Worm (Caenorhabditis elegans): ENCODE measurements around the gene C03G6.6.

ce11 chrV:7381008-7381407 is 23.8 kb downstream of the C03G6.6 start, which contains the start of gene C03G6.17:
- TF ChIP-seq elt-3 (tag; optimal IDR thresholded peaks at IDR 0.05) (no peak), unc-62 (GFP tag; optimal IDR thresholded peaks at IDR 0.05) (no peak), skn-1 (tag; optimal IDR thresholded peaks at IDR 0.05) (no peak), F13H6.1 (tag; optimal IDR thresholded peaks at IDR 0.05) (no peak), nhr-12 (tag; optimal IDR thresholded peaks at IDR 0.05) (no peak), R02D3.7 (tag; optimal IDR thresholded peaks at IDR 0.05) (no peak), lin-13 (GFP tag; optimal IDR thresholded peaks at IDR 0.05) (no peak), mab-5 (tag; optimal IDR thresholded peaks at IDR 0.05) (no peak), unc-55 (GFP tag; optimal IDR thresholded peaks at IDR 0.05) (no peak), mdl-1 (tag; optimal IDR thresholded peaks at IDR 0.05) (no peak)

Data from whole organism, L2 larva.